Fruit fly (Drosophila melanogaster): Measurements from ENCODE around the gene Zir.
A peak's percentile ranks its signal among the peaks of the same experiment; 100 is the strongest.

DNA sequence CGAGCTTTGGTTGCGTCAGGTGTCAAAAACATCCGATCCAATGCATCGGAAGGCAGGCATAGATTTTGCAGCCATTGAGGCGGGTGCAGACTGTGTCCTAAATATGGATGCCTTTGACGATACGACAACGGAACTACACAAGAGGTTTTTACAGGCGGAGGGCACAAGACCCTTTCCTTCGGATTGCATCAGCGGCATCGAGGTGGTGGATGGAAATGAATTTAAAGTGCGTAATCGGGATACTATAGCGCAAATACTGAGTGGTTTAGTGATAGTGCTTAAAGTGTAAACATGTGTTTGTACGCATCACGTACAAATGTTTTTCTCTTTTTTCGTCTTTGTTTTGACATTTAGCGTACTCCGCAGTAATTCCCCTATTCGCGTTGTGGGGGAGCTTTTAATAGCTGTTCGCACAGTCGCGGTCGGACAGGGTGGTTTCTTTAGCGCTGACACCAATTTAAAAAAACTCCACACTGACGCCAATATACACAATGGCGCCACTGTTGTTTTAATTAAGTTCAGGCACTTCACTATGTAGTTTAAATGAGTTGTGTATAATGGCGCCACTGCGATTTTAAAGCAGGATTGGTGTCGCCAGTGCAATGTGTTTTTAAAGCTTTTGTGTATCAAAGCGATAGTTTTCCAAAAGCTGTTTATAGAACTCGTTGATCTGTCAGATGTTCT, 21.6 kb upstream of the Zir start:
- TF ChIP-seq Sin3A (optimal IDR thresholded peaks at IDR 0.05) = no peak
- TF ChIP-seq ttk (optimal IDR thresholded peaks at IDR 0.05) = no peak
- TF ChIP-seq psq (optimal IDR thresholded peaks at IDR 0.05) = peak; percentile 27
- TF ChIP-seq Myc (optimal IDR thresholded peaks at IDR 0.05) = no peak
- no peak for TF ChIP-seq h (optimal IDR thresholded peaks at IDR 0.05)
- no peak for TF ChIP-seq insv (optimal IDR thresholded peaks at IDR 0.05)
